Worm (Caenorhabditis elegans): Measurements from ENCODE around the gene srg-22.

DNA sequence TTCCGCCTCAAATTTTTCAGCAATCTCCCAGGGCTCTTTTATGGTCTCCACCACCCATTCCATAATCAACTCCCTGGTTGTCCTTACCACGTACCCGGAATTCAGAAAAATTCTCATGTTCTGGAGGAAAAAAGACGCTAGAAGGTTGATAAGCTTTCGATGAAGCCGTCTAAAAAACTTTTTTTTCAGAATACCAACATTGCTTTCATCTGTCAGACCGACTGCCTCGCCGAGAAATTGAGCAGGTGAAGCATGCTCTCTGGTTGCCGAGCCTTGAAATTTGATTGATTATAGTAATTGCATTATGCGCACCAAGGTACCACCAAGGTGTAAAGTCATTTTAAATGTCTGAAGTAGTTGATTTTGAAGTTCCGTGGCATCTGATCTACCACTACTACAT is 47.4 kb downstream of the srg-22 start, which contains the start of gene sri-30:
- TF ChIP-seq him-1 (tag; optimal IDR thresholded peaks at IDR 0.05) = no peak
- TF ChIP-seq W03F9.2 (tag; optimal IDR thresholded peaks at IDR 0.05) = no peak
- no peak for TF ChIP-seq dao-5 (tag; optimal IDR thresholded peaks at IDR 0.05)
